Fruit fly (Drosophila melanogaster): Measurements from ENCODE around the gene Gem4c.
A peak's percentile ranks its signal among the peaks of the same experiment; 100 is the strongest.

The Gem4c gene

DNA sequence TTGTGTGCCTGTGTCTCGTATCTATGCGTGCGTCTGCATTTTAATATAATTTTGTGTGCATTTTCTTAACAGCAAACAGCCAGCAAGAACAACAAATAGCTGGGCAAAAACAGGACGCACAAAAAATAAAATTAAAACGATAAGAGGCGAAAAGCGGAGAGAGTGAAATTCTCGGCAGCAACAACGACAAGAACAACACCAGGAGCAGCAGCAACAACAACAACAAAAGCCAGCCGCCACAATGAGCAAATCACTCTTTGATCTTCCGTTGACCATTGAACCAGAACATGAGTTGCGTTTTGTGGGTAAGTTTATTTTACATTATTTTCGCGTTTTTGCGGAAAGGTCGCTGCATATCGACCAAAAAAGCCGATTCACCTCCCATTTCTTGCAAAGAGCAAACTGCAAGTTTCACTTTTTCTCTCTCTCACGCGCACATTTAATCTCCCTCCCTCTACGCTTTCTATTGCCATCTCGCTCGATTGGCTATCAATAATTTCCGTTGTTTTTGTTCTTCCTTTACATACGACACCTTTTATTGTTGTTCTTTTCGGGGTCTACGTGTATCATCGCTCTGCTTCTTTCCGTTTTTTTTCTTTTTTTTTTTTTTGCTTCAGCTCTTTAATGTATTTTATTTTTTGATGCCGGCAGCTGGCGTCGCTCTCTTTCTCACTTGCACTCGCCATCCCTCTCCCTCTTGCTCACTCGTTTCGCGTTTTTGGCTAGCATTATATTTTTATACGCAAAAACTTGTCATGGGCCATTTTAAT, 4.8 kb downstream of the Gem4c start:
- peak; percentile 5 for TF ChIP-seq Crg-1 (GFP tag; optimal IDR thresholded peaks at IDR 0.05)
- TF ChIP-seq tj (GFP tag; optimal IDR thresholded peaks at IDR 0.05): peak; percentile 68
- peak in 1 of 2 experiments; percentile 36 for TF ChIP-seq cnc (optimal IDR thresholded peaks at IDR 0.05)
- TF ChIP-seq Hr96 (GFP tag; optimal IDR thresholded peaks at IDR 0.05): peak; percentile 6
- TF ChIP-seq CG14711 (tag; optimal IDR thresholded peaks at IDR 0.05): no peak

DNA sequence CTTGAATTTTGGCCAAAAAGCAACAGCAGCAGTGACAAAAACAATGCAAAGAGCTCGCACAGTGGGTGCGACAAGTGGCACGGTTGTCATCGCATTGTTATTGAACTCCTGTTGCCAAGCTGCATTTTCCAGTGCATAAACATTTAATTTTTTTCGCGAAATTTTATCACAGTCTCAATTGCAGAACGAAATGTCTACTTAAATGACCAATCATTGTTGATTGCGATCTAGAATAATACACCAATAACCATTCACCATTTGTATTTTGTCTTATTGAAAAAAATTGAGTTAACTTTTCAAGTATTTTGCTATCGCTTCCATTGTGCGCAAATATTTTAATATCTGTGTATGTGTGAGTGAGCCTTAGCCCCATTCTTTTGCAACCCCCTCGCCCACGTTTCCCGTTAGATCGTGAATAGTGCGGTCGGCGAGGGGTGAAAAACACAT, 5.4 kb downstream of the Gem4c start:
- TF ChIP-seq ovo (GFP tag; optimal IDR thresholded peaks at IDR 0.05) (no peak), CG7101 (tag; optimal IDR thresholded peaks at IDR 0.05) (peak; percentile 29), pad (GFP tag; optimal IDR thresholded peaks at IDR 0.05) (peak; percentile 65), kay (GFP tag; ENCODE audit: borderline replicate concordance) (peak; percentile 46)

DNA sequence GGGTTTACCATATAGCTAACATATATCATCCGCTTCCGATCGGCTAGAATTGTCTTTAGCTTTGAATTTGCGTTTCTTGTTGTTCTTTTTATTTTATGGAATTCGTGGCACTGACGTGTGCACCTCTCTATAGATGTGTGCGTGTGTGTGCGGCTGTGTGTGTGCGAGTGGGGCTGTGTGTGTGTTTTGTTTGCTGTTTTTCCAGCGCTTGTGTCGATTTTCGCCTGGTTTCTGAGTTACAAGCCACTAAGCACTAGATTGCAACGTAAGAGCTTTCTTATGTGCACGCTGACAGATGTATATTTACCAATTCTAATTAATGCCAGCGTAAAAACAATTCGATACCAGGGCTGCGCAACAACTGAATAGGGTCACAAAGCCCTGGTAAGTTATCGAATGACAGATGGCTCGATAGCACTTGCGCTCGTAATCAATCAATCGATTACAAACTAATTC, 20.1 kb downstream of the Gem4c start, which contains the start of gene lva:
Gene lva (minus strand): TSS at position 363 of the 456 bp plus-strand sequence.
- TF ChIP-seq CG1620 (GFP tag; optimal IDR thresholded peaks at IDR 0.05): no peak
- TF ChIP-seq pad (GFP tag; optimal IDR thresholded peaks at IDR 0.05): peak; percentile 25
- TF ChIP-seq tj (GFP tag; optimal IDR thresholded peaks at IDR 0.05): peak; percentile 52
- TF ChIP-seq CG11617 (GFP tag; optimal IDR thresholded peaks at IDR 0.05): peak; percentile 23
- TF ChIP-seq CG14711 (tag; optimal IDR thresholded peaks at IDR 0.05): no peak
- no peak for TF ChIP-seq toe (GFP tag; optimal IDR thresholded peaks at IDR 0.05)
- TF ChIP-seq Hr96 (GFP tag; optimal IDR thresholded peaks at IDR 0.05): no peak
- no peak for TF ChIP-seq kay (GFP tag; ENCODE audit: borderline replicate concordance)
- no peak for TF ChIP-seq CG7101 (tag; optimal IDR thresholded peaks at IDR 0.05)
- no peak for TF ChIP-seq CG5204 (GFP tag; optimal IDR thresholded peaks at IDR 0.05)
- no peak for TF ChIP-seq Clk (GFP tag; optimal IDR thresholded peaks at IDR 0.05)
- TF ChIP-seq cic (GFP tag; optimal IDR thresholded peaks at IDR 0.05): peak; percentile 31
- TF ChIP-seq Mnt (GFP tag; optimal IDR thresholded peaks at IDR 0.05): peak; percentile 27
- no peak for TF ChIP-seq Crg-1 (GFP tag; optimal IDR thresholded peaks at IDR 0.05)
- TF ChIP-seq CG33017 (tag; optimal IDR thresholded peaks at IDR 0.05): no peak
- TF ChIP-seq CG12768 (GFP tag; optimal IDR thresholded peaks at IDR 0.05): no peak
- peak; percentile 44 for TF ChIP-seq bab1 (GFP tag; optimal IDR thresholded peaks at IDR 0.05)
- TF ChIP-seq ovo (GFP tag; optimal IDR thresholded peaks at IDR 0.05): no peak
- TF ChIP-seq cnc (optimal IDR thresholded peaks at IDR 0.05): no peak
- TF ChIP-seq CG7045 (GFP tag; optimal IDR thresholded peaks at IDR 0.05): no peak

DNA sequence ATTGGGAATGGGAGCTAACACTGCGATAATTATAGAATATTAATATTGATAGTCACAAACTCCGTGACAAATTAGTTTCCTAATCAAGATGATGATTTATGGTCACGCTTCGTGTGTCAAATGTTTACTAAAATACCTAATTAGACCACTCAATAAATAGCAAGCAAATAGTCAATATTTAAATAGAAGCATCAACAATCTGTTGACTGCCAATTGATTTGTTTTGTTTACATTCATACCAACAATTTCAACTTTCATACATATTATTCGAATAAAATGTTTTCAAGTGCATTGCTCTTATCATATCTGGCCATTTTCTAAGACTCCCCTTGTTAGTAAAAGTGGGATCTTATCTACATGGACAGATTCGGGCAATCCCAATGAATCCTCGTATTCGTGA, 22.8 kb downstream of the Gem4c start:
- TF ChIP-seq CG33017 (tag; optimal IDR thresholded peaks at IDR 0.05) (no peak), Mnt (GFP tag; optimal IDR thresholded peaks at IDR 0.05) (no peak), Crg-1 (GFP tag; optimal IDR thresholded peaks at IDR 0.05) (peak; percentile 10), CG7101 (tag; optimal IDR thresholded peaks at IDR 0.05) (peak; percentile 55)

DNA sequence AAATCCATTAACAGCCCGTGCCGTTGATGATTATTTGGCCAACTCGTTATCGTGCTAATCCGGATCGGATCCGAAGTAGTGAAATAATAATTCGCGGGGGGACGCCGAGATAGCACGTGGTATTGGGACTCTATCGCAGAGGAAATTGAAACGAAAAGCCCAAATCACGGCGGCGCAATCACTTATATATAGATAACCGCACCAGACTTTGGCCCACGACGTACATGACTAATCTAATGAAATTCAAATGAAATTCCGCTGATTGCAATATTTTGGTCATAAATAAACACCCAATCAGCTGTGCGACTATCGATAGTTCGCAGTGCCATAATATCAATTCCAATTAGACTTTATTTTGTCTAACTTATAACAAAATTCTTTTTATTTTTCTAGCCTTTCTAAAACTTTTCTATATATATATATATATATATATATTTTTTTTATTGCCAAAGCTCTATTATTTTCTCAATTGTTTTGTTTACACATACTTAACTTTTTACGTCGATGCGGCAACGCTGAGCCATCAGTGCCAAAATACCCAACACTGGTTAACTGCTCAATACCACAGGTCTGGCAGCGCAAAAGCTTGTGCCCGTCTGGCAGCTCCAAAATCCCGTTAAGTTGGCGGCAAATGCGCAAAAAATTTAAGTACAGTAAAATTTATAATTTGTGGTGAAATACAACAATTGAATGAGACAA, 23.7 kb downstream of the Gem4c start, which contains the start of gene CG6428:
Gene CG6428 (minus strand): TSS at position 310 of the 699 bp plus-strand sequence.
- peak; percentile 83 for TF ChIP-seq Mnt (GFP tag; optimal IDR thresholded peaks at IDR 0.05)
- peak; percentile 59 for TF ChIP-seq bab1 (GFP tag; optimal IDR thresholded peaks at IDR 0.05)
- TF ChIP-seq Hr96 (GFP tag; optimal IDR thresholded peaks at IDR 0.05): no peak
- no peak for TF ChIP-seq kay (GFP tag; ENCODE audit: borderline replicate concordance)
- TF ChIP-seq pad (GFP tag; optimal IDR thresholded peaks at IDR 0.05): peak; percentile 51
- TF ChIP-seq CG7045 (GFP tag; optimal IDR thresholded peaks at IDR 0.05): no peak
- TF ChIP-seq CG14711 (tag; optimal IDR thresholded peaks at IDR 0.05): peak; percentile 34
- no peak for TF ChIP-seq CG11617 (GFP tag; optimal IDR thresholded peaks at IDR 0.05)
- peak; percentile 26 for TF ChIP-seq Crg-1 (GFP tag; optimal IDR thresholded peaks at IDR 0.05)
- peak; percentile 23 for TF ChIP-seq CG7101 (tag; optimal IDR thresholded peaks at IDR 0.05)
- peak; percentile 53 for TF ChIP-seq CG1620 (GFP tag; optimal IDR thresholded peaks at IDR 0.05)
- no peak for TF ChIP-seq cnc (optimal IDR thresholded peaks at IDR 0.05)
- no peak for TF ChIP-seq CG33017 (tag; optimal IDR thresholded peaks at IDR 0.05)
- TF ChIP-seq ovo (GFP tag; optimal IDR thresholded peaks at IDR 0.05): peak; percentile 74
- peak; percentile 60 for TF ChIP-seq tj (GFP tag; optimal IDR thresholded peaks at IDR 0.05)
- peak; percentile 64 for TF ChIP-seq CG12768 (GFP tag; optimal IDR thresholded peaks at IDR 0.05)

DNA sequence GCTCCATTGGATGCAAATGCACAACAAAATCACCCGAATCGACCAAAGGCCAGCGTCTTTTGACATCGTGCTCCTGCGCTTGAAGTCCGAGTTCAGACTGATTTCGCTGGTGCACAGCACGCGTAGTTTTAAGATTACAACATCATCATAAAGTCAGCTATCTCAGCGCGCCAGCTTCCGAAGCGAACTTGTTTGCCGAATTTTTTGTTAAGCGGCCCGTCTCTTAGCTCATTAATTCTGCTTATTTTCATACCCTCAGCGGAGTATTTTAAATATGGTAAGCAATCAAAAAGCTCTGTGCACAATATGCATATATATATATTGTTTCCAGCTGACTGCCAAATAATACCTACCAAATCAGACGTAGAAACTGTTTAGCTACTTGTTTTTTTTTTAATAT, 26.4 kb downstream of the Gem4c start, which contains the start of gene CG6414:
Gene CG6414 (minus strand): TSS at position 101 of the 400 bp plus-strand sequence.
- TF ChIP-seq CG7045 (GFP tag; optimal IDR thresholded peaks at IDR 0.05) (no peak), tj (GFP tag; optimal IDR thresholded peaks at IDR 0.05) (no peak), Hr96 (GFP tag; optimal IDR thresholded peaks at IDR 0.05) (no peak), kay (GFP tag; ENCODE audit: borderline replicate concordance) (no peak)
